Worm (Caenorhabditis elegans) whole organism, late embryonic: ENCODE results near the gene fbxc-23.

Experiments used
- K09A11.1 ChIP-seq: sonication (generic microtip); optimal IDR thresholded peaks from 2 replicates; lab custom pipeline; 2017; ENCODE audit warnings: antibody characterized with exemption, mild to moderate bottlenecking, missing genetic modification characterization, missing compliant biosample characterization; ENCODE audit not compliant: insufficient read depth
- ceh-22 ChIP-seq: sonication (generic microtip); optimal IDR thresholded peaks from 2 replicates; lab custom pipeline; 2017; ENCODE audit warnings: missing biosample characterization, missing genetic modification characterization
- rnt-1 ChIP-seq: sonication (generic microtip); optimal IDR thresholded peaks from 2 replicates; lab custom pipeline; 2016; ENCODE audit warnings: missing genetic modification characterization, missing compliant biosample characterization

DNA sequence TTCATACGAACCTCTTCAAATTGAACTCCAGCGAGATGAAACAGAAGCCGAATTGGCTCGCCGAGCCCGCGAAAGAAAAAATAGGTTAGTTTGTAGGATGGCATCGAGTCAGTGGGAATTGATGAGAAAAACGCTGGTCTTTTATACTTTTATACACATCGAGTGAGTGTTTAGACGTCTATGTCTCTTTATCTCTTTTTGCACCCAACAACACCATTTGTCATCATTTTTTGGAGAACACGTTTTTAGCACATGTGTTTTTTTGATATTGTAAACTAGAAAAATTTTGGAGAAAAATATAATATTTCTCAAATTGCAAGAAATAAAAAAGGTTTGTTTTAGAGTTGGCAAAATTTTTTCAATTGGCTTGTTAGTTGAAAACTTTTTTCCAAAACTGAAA lies 28.0 kb upstream of the fbxc-23 start, which contains the start of gene gst-16:
- TF ChIP-seq K09A11.1 (tag; lab: Kevin White, UChicago) (no peak), ceh-22 (tag; lab: Kevin White, UChicago) (no peak), rnt-1 (tag; lab: Kevin White, UChicago) (no peak)
